Worm (Caenorhabditis elegans): ENCODE data around the gene ech-1.1.

The ech-1.1 gene

ce11 chrV:15337405-15337804, 23.9 kb downstream of the ech-1.1 start, which contains the start of gene wrt-7:
Gene wrt-7 (minus strand): TSS chrV:15337505.
- TF ChIP-seq nhr-11 (tag; optimal IDR thresholded peaks at IDR 0.05) = no peak
- no peak for TF ChIP-seq ceh-82 (tag; optimal IDR thresholded peaks at IDR 0.05)
- TF ChIP-seq nhr-25 (tag; optimal IDR thresholded peaks at IDR 0.05) = no peak
- TF ChIP-seq sea-2 (GFP tag; optimal IDR thresholded peaks at IDR 0.05) = no peak
- TF ChIP-seq lin-15B (tag; optimal IDR thresholded peaks at IDR 0.05) = no peak
- TF ChIP-seq egl-5 (tag; optimal IDR thresholded peaks at IDR 0.05) = no peak
- TF ChIP-seq lin-39 (tag; optimal IDR thresholded peaks at IDR 0.05) = no peak
- TF ChIP-seq nhr-28 (tag; optimal IDR thresholded peaks at IDR 0.05) = no peak
- TF ChIP-seq lsy-12 (tag; optimal IDR thresholded peaks at IDR 0.05) = no peak
- no peak for TF ChIP-seq egl-27 (tag; optimal IDR thresholded peaks at IDR 0.05)
- TF ChIP-seq elt-2 (tag; optimal IDR thresholded peaks at IDR 0.05) = no peak
- no peak for TF ChIP-seq nhr-67 (tag; optimal IDR thresholded peaks at IDR 0.05)
- no peak for TF ChIP-seq R02D3.7 (tag; optimal IDR thresholded peaks at IDR 0.05)
- TF ChIP-seq unc-62 (GFP tag; optimal IDR thresholded peaks at IDR 0.05) = no peak
- TF ChIP-seq nhr-76 (tag; optimal IDR thresholded peaks at IDR 0.05) = no peak
- no peak for TF ChIP-seq ceh-9 (tag; optimal IDR thresholded peaks at IDR 0.05)
- no peak for TF ChIP-seq elt-1 (tag; optimal IDR thresholded peaks at IDR 0.05)
- no peak for TF ChIP-seq fkh-2 (tag; optimal IDR thresholded peaks at IDR 0.05)
- no peak for TF ChIP-seq nhr-43 (tag; optimal IDR thresholded peaks at IDR 0.05; ENCODE audit: poor library complexity, severe bottlenecking)
- TF ChIP-seq ceh-16 (tag; optimal IDR thresholded peaks at IDR 0.05) = no peak

- TF ChIP-seq nhr-237 (tag; optimal IDR thresholded peaks at IDR 0.05) (no peak), ama-1 (optimal IDR thresholded peaks at IDR 0.05) (no peak), fos-1 (tag; optimal IDR thresholded peaks at IDR 0.05) (no peak), egl-27 (tag; optimal IDR thresholded peaks at IDR 0.05) (no peak), ZK546.5 (tag; optimal IDR thresholded peaks at IDR 0.05) (no peak), unc-62 (GFP tag; optimal IDR thresholded peaks at IDR 0.05) (no peak), nhr-12 (tag; optimal IDR thresholded peaks at IDR 0.05) (no peak), hmg-11 (tag; optimal IDR thresholded peaks at IDR 0.05) (no peak), nhr-11 (tag; optimal IDR thresholded peaks at IDR 0.05) (no peak), nhr-67 (tag; optimal IDR thresholded peaks at IDR 0.05) (no peak), mml-1 (tag; optimal IDR thresholded peaks at IDR 0.05) (no peak), ceh-82 (tag; optimal IDR thresholded peaks at IDR 0.05) (no peak)
These were observed 28.5 kb downstream of the ech-1.1 start, which contains the start of gene srw-113 for ce11 chrV:15332851-15333250. Gene srw-113 (plus strand): TSS chrV:15333151.

ce11 chrV:15330314-15330713, 31.0 kb downstream of the ech-1.1 start, which contains the start of gene srh-295:
Gene srh-295 (plus strand): TSS chrV:15330614.
- TF ChIP-seq unc-62 (GFP tag; optimal IDR thresholded peaks at IDR 0.05) = no peak

ce11 chrV:15327745-15328447, 33.4 kb downstream of the ech-1.1 start, which contains the start of gene ZK1037.6:
Gene ZK1037.6 (minus strand): TSS chrV:15327795.
- TF ChIP-seq aly-2 (tag; optimal IDR thresholded peaks at IDR 0.05) (no peak), ceh-9 (tag; optimal IDR thresholded peaks at IDR 0.05) (no peak), elt-1 (tag; optimal IDR thresholded peaks at IDR 0.05) (no peak), lin-39 (tag; optimal IDR thresholded peaks at IDR 0.05) (no peak), nhr-237 (tag; optimal IDR thresholded peaks at IDR 0.05) (no peak), elt-2 (tag; optimal IDR thresholded peaks at IDR 0.05) (peak; percentile 75), sea-2 (GFP tag; optimal IDR thresholded peaks at IDR 0.05) (no peak), ZK546.5 (tag; optimal IDR thresholded peaks at IDR 0.05) (no peak), nhr-12 (tag; optimal IDR thresholded peaks at IDR 0.05) (no peak), ceh-16 (tag; optimal IDR thresholded peaks at IDR 0.05) (no peak), daf-12 (tag; optimal IDR thresholded peaks at IDR 0.05) (no peak), egl-5 (tag; optimal IDR thresholded peaks at IDR 0.05) (no peak), jun-1 (tag; optimal IDR thresholded peaks at IDR 0.05) (peak; percentile 30), pqm-1 (tag; optimal IDR thresholded peaks at IDR 0.05) (no peak), nhr-23 (tag; optimal IDR thresholded peaks at IDR 0.05) (no peak), ceh-82 (tag; optimal IDR thresholded peaks at IDR 0.05) (no peak)

- no peak for TF ChIP-seq ceh-9 (tag; optimal IDR thresholded peaks at IDR 0.05)
- TF ChIP-seq nhr-77 (tag; optimal IDR thresholded peaks at IDR 0.05) = no peak
- peak; percentile 85 for TF ChIP-seq elt-2 (tag; optimal IDR thresholded peaks at IDR 0.05)
- no peak for TF ChIP-seq nhr-237 (tag; optimal IDR thresholded peaks at IDR 0.05)
- TF ChIP-seq tbx-2 (tag; optimal IDR thresholded peaks at IDR 0.05) = no peak
- TF ChIP-seq ZK546.5 (tag; optimal IDR thresholded peaks at IDR 0.05) = no peak
- no peak for TF ChIP-seq nhr-28 (tag; optimal IDR thresholded peaks at IDR 0.05)
- TF ChIP-seq jun-1 (tag; optimal IDR thresholded peaks at IDR 0.05) = no peak
- peak; percentile 63 for TF ChIP-seq pqm-1 (tag; optimal IDR thresholded peaks at IDR 0.05)
- no peak for TF ChIP-seq ztf-4 (tag; optimal IDR thresholded peaks at IDR 0.05)
- no peak for TF ChIP-seq zag-1 (tag; optimal IDR thresholded peaks at IDR 0.05)
- TF ChIP-seq eor-1 (tag; optimal IDR thresholded peaks at IDR 0.05) = no peak
- TF ChIP-seq ceh-16 (tag; optimal IDR thresholded peaks at IDR 0.05) = no peak
These were observed 37.9 kb downstream of the ech-1.1 start for ce11 chrV:15323417-15323816.

All from whole organism, L3 larva.